Worm (Caenorhabditis elegans) whole organism, L4 larva: ENCODE data around the gene C10C5.7.

Source experiments
- dve-1 ChIP-seq: sonication (generic microtip); optimal IDR thresholded peaks from 2 replicates; lab custom pipeline; 2017; ENCODE audit warnings: antibody characterized with exemption, mild to moderate bottlenecking, missing genetic modification characterization, missing compliant biosample characterization; ENCODE audit not compliant: insufficient read depth
- nhr-76 ChIP-seq: fragments of 150-350 bp; optimal IDR thresholded peaks from 2 replicates; lab custom pipeline; 2014; ENCODE audit warnings: missing biosample characterization, missing genetic modification characterization
- snpc-4 ChIP-seq: fragments of 150-350 bp; optimal IDR thresholded peaks from 2 replicates; lab custom pipeline; 2014; ENCODE audit warnings: missing biosample characterization, missing genetic modification characterization

- TF ChIP-seq nhr-76 (tag; lab: Kevin White, UChicago) (no peak), dve-1 (tag; lab: Kevin White, UChicago) (peak; percentile 71), snpc-4 (tag; lab: Kevin White, UChicago) (no peak)
Observed at ce11 chrIV:9401715-9402114, 16.8 kb downstream of the C10C5.7 start, which contains the start of gene F56D5.6.
